Fruit fly (Drosophila melanogaster) whole organism, wandering third instar larva: ENCODE measurements around the gene CG4053.

ENCODE experiments used
- Abd-B ChIP-seq: fragments of >200 bp; optimal IDR thresholded peaks from 2 replicates; lab custom pipeline; 2017; ENCODE audit warnings: missing biosample characterization, missing genetic modification characterization
- Myc ChIP-seq: fragments of >200 bp; optimal IDR thresholded peaks from 2 replicates; lab custom pipeline; 2017
- OdsH ChIP-seq: fragments of 200-800 bp; sonication (Bioruptor generic); optimal IDR thresholded peaks from 2 replicates; lab custom pipeline; 2016; ENCODE audit warnings: missing biosample characterization, mild to moderate bottlenecking, missing genetic modification characterization
- brk ChIP-seq: fragments of 200-800 bp; sonication (Bioruptor generic); optimal IDR thresholded peaks from 2 replicates; lab custom pipeline; 2016; ENCODE audit warnings: missing biosample characterization, mild to moderate bottlenecking, missing genetic modification characterization
- pan ChIP-seq: fragments of >200 bp; optimal IDR thresholded peaks from 2 replicates; lab custom pipeline; 2017
- psq ChIP-seq: fragments of 200-800 bp; sonication (Bioruptor generic); optimal IDR thresholded peaks from 3 replicates; lab custom pipeline; 2017; ENCODE audit warnings: missing biosample characterization, mild to moderate bottlenecking, missing genetic modification characterization, moderate library complexity
- tai ChIP-seq: sonication (Bioruptor generic); optimal IDR thresholded peaks from 2 replicates; lab custom pipeline; 2016; ENCODE audit warnings: missing biosample characterization, missing genetic modification characterization

dm6 chr3R:17085029-17085807 lies 46.8 kb downstream of the CG4053 start, which contains the start of gene GckIII:
- TF ChIP-seq psq = no peak
- TF ChIP-seq tai = no peak
- TF ChIP-seq pan = no peak
- TF ChIP-seq brk (GFP tag; lab: Kevin White, UChicago) = no peak
- TF ChIP-seq OdsH = no peak
- no peak for TF ChIP-seq Myc
- TF ChIP-seq Abd-B (GFP tag; lab: Kevin White, UChicago) = no peak
